Worm (Caenorhabditis elegans) whole organism, young adult: Measurements from ENCODE around the gene col-170.

Experiments used
- B0019.2 ChIP-seq: fragments of 200-800 bp; sonication (Bioruptor generic); conservative IDR thresholded peaks from 2 replicates; pipeline ENCODE4 v1.3.6; 2022; ENCODE audit warnings: missing genetic modification reagents, missing genetic modification characterization, missing compliant biosample characterization
- B0261.1 ChIP-seq: sonication (generic microtip); optimal IDR thresholded peaks from 2 replicates; lab custom pipeline; 2016; ENCODE audit warnings: mild to moderate bottlenecking, missing genetic modification characterization, moderate library complexity, missing compliant biosample characterization
- B0336.3 ChIP-seq: fragments of 200-800 bp; sonication (Bioruptor generic); IDR thresholded peaks from 2 replicates; pipeline ENCODE4 v1.3.6; 2022; ENCODE audit warnings: missing genetic modification characterization, missing compliant biosample characterization
- F10E7.11 ChIP-seq: sonication (generic microtip); optimal IDR thresholded peaks from 2 replicates; lab custom pipeline; 2017; ENCODE audit warnings: mild to moderate bottlenecking, missing genetic modification characterization, moderate library complexity, missing compliant biosample characterization
- F57C9.4 ChIP-seq: sonication (generic microtip); optimal IDR thresholded peaks from 2 replicates; lab custom pipeline; 2017; ENCODE audit warnings: mild to moderate bottlenecking, missing genetic modification characterization, missing compliant biosample characterization
- K12H6.12 ChIP-seq: fragments of 200-800 bp; sonication (Bioruptor generic); optimal IDR thresholded peaks from 2 replicates; lab custom pipeline; 2018; ENCODE audit warnings: mild to moderate bottlenecking, missing genetic modification characterization, missing compliant biosample characterization
- T26A5.8 ChIP-seq: sonication (generic microtip); optimal IDR thresholded peaks from 2 replicates; lab custom pipeline; 2016; ENCODE audit warnings: missing genetic modification characterization, missing compliant biosample characterization
- Y53G8AR.9 ChIP-seq: fragments of 200-800 bp; sonication (Bioruptor generic); conservative IDR thresholded peaks from 2 replicates; pipeline ENCODE4 v1.3.6; 2022; ENCODE audit warnings: missing genetic modification reagents, missing genetic modification characterization, missing compliant biosample characterization
- Y56A3A.18 ChIP-seq: fragments of 200-800 bp; sonication (Bioruptor generic); IDR thresholded peaks from 2 replicates; pipeline ENCODE4 v1.3.6; 2022; ENCODE audit warnings: missing genetic modification reagents, missing genetic modification characterization, missing compliant biosample characterization
- ZK185.1 ChIP-seq: sonication (generic microtip); optimal IDR thresholded peaks from 2 replicates; lab custom pipeline; 2016; ENCODE audit warnings: mild to moderate bottlenecking, missing genetic modification characterization, missing compliant biosample characterization; ENCODE audit not compliant: poor library complexity, severe bottlenecking
- ama-1 ChIP-seq, 3 experiments: fragments of 150-350 bp in 1 of 3; sonication (generic microtip) in 2 of 3; optimal IDR thresholded peaks; 2 replicates each; lab custom pipeline; 2014 to 2018; ENCODE audit warnings: missing biosample characterization in 2 of 3, missing genetic modification characterization in 2 of 3, missing genetic modification reagents in 2 of 3
- athp-1 ChIP-seq: sonication (generic microtip); optimal IDR thresholded peaks from 2 replicates; lab custom pipeline; 2017; ENCODE audit warnings: mild to moderate bottlenecking, missing genetic modification characterization, missing compliant biosample characterization
- attf-3 ChIP-seq: fragments of 200-800 bp; sonication (Bioruptor generic); conservative IDR thresholded peaks from 2 replicates; pipeline ENCODE4 v1.3.6; 2022; ENCODE audit warnings: missing genetic modification reagents, missing genetic modification characterization, missing compliant biosample characterization
- attf-6 ChIP-seq: fragments of 200-800 bp; sonication (Bioruptor generic); IDR thresholded peaks from 2 replicates; pipeline ENCODE4 v1.3.6; 2022; ENCODE audit warnings: missing genetic modification reagents, missing genetic modification characterization, missing compliant biosample characterization
- cebp-1 ChIP-seq, 2 experiments: fragments of 200-800 bp in 1 of 2; sonication (Bioruptor generic) in 1 of 2; sonication (generic microtip) in 1 of 2; IDR thresholded peaks in 1 of 2; optimal IDR thresholded peaks in 1 of 2; 2 replicates each; pipeline versions ENCODE4 v1.3.6 to Lab custom; 2017 to 2022; ENCODE audit warnings: missing compliant biosample characterization in 2 of 2, missing genetic modification characterization in 2 of 2, mild to moderate bottlenecking in 1 of 2, missing genetic modification reagents in 1 of 2, moderate library complexity in 1 of 2
- ceh-100 ChIP-seq: fragments of 200-800 bp; sonication (Bioruptor generic); IDR thresholded peaks from 2 replicates; pipeline ENCODE4 v1.3.6; 2022; ENCODE audit warnings: missing genetic modification reagents, missing genetic modification characterization, missing compliant biosample characterization
- ceh-27 ChIP-seq: fragments of 200-800 bp; sonication (Bioruptor generic); optimal IDR thresholded peaks from 2 replicates; lab custom pipeline; 2018; ENCODE audit warnings: mild to moderate bottlenecking, missing genetic modification characterization, moderate library complexity, missing compliant biosample characterization
- ceh-58 ChIP-seq: fragments of 200-800 bp; sonication (Bioruptor generic); IDR thresholded peaks from 2 replicates; pipeline ENCODE4 v1.3.6; 2022; ENCODE audit warnings: missing genetic modification characterization, missing compliant biosample characterization
- ceh-79 ChIP-seq: sonication (generic microtip); optimal IDR thresholded peaks from 2 replicates; lab custom pipeline; 2017; ENCODE audit warnings: mild to moderate bottlenecking, missing genetic modification characterization, missing compliant biosample characterization
- dpff-1 ChIP-seq: sonication (generic microtip); optimal IDR thresholded peaks from 2 replicates; lab custom pipeline; 2017; ENCODE audit warnings: mild to moderate bottlenecking, missing genetic modification characterization, missing compliant biosample characterization
- efl-1 ChIP-seq: fragments of 150-350 bp; optimal IDR thresholded peaks from 2 replicates; lab custom pipeline; 2014; ENCODE audit warnings: missing biosample characterization, missing genetic modification reagents, missing genetic modification characterization
- ekl-4 ChIP-seq: fragments of 200-800 bp; sonication (Bioruptor generic); IDR thresholded peaks from 2 replicates; pipeline ENCODE4 v1.3.6; 2022; ENCODE audit warnings: missing genetic modification reagents, missing genetic modification characterization, missing compliant biosample characterization
- let-526 ChIP-seq: fragments of 200-800 bp; sonication (Bioruptor generic); IDR thresholded peaks from 2 replicates; pipeline ENCODE4 v1.3.6; 2022; ENCODE audit warnings: missing genetic modification reagents, missing genetic modification characterization, missing compliant biosample characterization
- let-607 ChIP-seq, 2 experiments: fragments of 200-800 bp in 1 of 2; sonication (Bioruptor generic) in 1 of 2; sonication (generic microtip) in 1 of 2; optimal IDR thresholded peaks; 2 replicates each; lab custom pipeline; 2016 to 2018; ENCODE audit warnings: mild to moderate bottlenecking in 2 of 2, missing compliant biosample characterization in 2 of 2, missing genetic modification characterization in 2 of 2, moderate library complexity in 2 of 2, missing genotype in 1 of 2
- lin-54 ChIP-seq: fragments of 200-800 bp; sonication (Bioruptor generic); optimal IDR thresholded peaks from 2 replicates; lab custom pipeline; 2018; ENCODE audit warnings: mild to moderate bottlenecking, missing genetic modification characterization, missing compliant biosample characterization
- lsl-1 ChIP-seq: fragments of 200-800 bp; sonication (Bioruptor generic); optimal IDR thresholded peaks from 2 replicates; lab custom pipeline; 2018; ENCODE audit warnings: mild to moderate bottlenecking, missing genetic modification characterization, moderate library complexity, missing compliant biosample characterization
- mcd-1 ChIP-seq: fragments of 200-800 bp; sonication (Bioruptor generic); IDR thresholded peaks from 2 replicates; pipeline ENCODE4 v1.3.6; 2022; ENCODE audit warnings: missing genetic modification reagents, missing genetic modification characterization, missing compliant biosample characterization
- mxl-1 ChIP-seq: sonication (generic microtip); optimal IDR thresholded peaks from 2 replicates; lab custom pipeline; 2016; ENCODE audit warnings: missing genetic modification characterization, missing compliant biosample characterization
- nfya-2 ChIP-seq: fragments of 200-800 bp; sonication (Bioruptor generic); IDR thresholded peaks from 2 replicates; pipeline ENCODE4 v1.3.6; 2022; ENCODE audit warnings: missing genetic modification reagents, missing genetic modification characterization, missing compliant biosample characterization
- nhr-120 ChIP-seq: fragments of 200-800 bp; sonication (Bioruptor generic); IDR thresholded peaks from 2 replicates; pipeline ENCODE4 v1.3.6; 2022; ENCODE audit warnings: missing genetic modification characterization, missing compliant biosample characterization
- nhr-80 ChIP-seq: sonication (generic microtip); optimal IDR thresholded peaks from 2 replicates; lab custom pipeline; 2016; ENCODE audit warnings: missing genetic modification characterization, missing compliant biosample characterization
- snpc-1.1 ChIP-seq: sonication (generic microtip); optimal IDR thresholded peaks from 2 replicates; lab custom pipeline; 2017; ENCODE audit warnings: missing genetic modification characterization, mild to moderate bottlenecking, missing compliant biosample characterization, antibody characterized with exemption, moderate library complexity, missing genotype, missing genetic modification reagents; ENCODE audit not compliant: insufficient read depth
- snpc-3.4 ChIP-seq: sonication (generic microtip); optimal IDR thresholded peaks from 2 replicates; lab custom pipeline; 2017; ENCODE audit warnings: missing genetic modification characterization, mild to moderate bottlenecking, missing compliant biosample characterization, antibody characterized with exemption, moderate library complexity, missing genotype, missing genetic modification reagents
- tbp1 ChIP-seq: fragments of 200-800 bp; sonication (Bioruptor generic); optimal IDR thresholded peaks from 2 replicates; lab custom pipeline; 2018; ENCODE audit warnings: mild to moderate bottlenecking, missing genetic modification characterization, missing compliant biosample characterization
- tlf-1 ChIP-seq: fragments of 200-800 bp; sonication (Bioruptor generic); optimal IDR thresholded peaks from 2 replicates; lab custom pipeline; 2018; ENCODE audit warnings: mild to moderate bottlenecking, missing genetic modification characterization, missing compliant biosample characterization
- xnd-1 ChIP-seq: sonication (generic microtip); optimal IDR thresholded peaks from 2 replicates; lab custom pipeline; 2016; ENCODE audit warnings: missing genotype, missing genetic modification reagents, missing genetic modification characterization, missing compliant biosample characterization
- zim-3 ChIP-seq: sonication (generic microtip); optimal IDR thresholded peaks from 2 replicates; lab custom pipeline; 2017; ENCODE audit warnings: mild to moderate bottlenecking, missing genetic modification characterization, moderate library complexity, missing compliant biosample characterization
- ztf-22 ChIP-seq: fragments of 200-800 bp; sonication (Bioruptor generic); optimal IDR thresholded peaks from 2 replicates; lab custom pipeline; 2018; ENCODE audit warnings: mild to moderate bottlenecking, missing genetic modification characterization, moderate library complexity, missing compliant biosample characterization
- ztf-28 ChIP-seq: fragments of 200-800 bp; sonication (Bioruptor generic); IDR thresholded peaks from 2 replicates; pipeline ENCODE4 v1.3.6; 2022; ENCODE audit warnings: missing genetic modification reagents, missing genetic modification characterization, missing compliant biosample characterization
- ztf-3 ChIP-seq: fragments of 200-800 bp; sonication (Bioruptor generic); optimal IDR thresholded peaks from 2 replicates; lab custom pipeline; 2018; ENCODE audit warnings: mild to moderate bottlenecking, missing genetic modification characterization, missing compliant biosample characterization
- ztf-6 ChIP-seq: fragments of 200-800 bp; sonication (Bioruptor generic); IDR thresholded peaks from 2 replicates; pipeline ENCODE4 v1.3.6; 2022; ENCODE audit warnings: missing genetic modification reagents, missing genetic modification characterization, missing compliant biosample characterization

col-170 gene

DNA sequence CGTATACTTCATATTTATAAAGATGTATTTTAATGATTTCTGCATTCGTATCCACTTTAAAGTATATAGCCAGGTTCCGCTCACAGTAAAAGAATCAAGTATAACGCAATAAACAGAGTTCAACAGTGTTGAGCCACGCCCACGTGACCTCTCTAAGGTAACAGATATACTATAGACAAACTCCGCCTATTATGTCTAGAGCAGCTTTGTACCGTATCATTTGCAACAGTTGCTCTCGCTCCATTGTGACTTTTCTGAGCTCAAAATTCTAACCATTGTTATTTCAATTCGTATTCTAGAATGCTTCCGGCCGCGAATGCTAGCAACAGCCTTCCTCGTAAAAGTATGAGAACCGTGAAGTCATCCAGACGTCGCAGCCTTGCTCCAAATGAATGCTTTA, 41.8 kb downstream of the col-170 start, which contains the start of gene C03B1.17:
Gene C03B1.17 (plus strand): TSS at position 301 of the 400 bp plus-strand sequence.
- TF ChIP-seq Y53G8AR.9 (GFP tag; lab: Robert Waterston, UW) = no peak
- TF ChIP-seq F57C9.4 = no peak
- no peak for TF ChIP-seq ztf-28 (GFP tag; lab: Robert Waterston, UW)

DNA sequence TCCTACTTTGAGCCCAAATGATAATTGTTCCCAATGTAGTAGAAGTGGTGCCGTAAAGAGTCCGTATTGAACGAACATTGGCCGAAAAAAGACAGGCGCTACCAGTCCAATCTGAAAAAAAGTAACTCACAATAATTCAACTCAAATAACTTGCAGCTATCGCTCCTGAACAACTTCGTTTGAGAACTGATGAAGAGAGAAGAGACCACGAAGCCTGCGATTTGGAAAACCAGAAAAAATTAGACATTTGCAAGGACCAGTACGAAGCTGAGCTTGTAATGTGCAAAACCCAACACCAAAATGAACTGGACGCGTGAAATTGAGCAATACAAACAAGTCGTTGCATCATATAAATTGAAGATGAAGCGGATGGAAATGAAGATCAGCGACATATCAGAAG, 42.9 kb downstream of the col-170 start, which contains the start of gene C03B1.1:
Gene C03B1.1 (plus strand): TSS at position 301 of the 400 bp plus-strand sequence.
- TF ChIP-seq let-607 (tag; optimal IDR thresholded peaks at IDR 0.05; lab: Kevin White, UChicago) = no peak
- no peak for TF ChIP-seq zim-3
- TF ChIP-seq F10E7.11 (tag; lab: Kevin White, UChicago) = no peak
- no peak for TF ChIP-seq T26A5.8
- no peak for TF ChIP-seq cebp-1 (GFP tag; IDR thresholded peaks at IDR 0.05; lab: Robert Waterston, UW)
- no peak for TF ChIP-seq cebp-1 (tag; optimal IDR thresholded peaks at IDR 0.05; lab: Kevin White, UChicago)
- TF ChIP-seq ceh-100 (GFP tag; lab: Robert Waterston, UW) = no peak
- no peak for TF ChIP-seq B0019.2 (GFP tag; lab: Robert Waterston, UW)

DNA sequence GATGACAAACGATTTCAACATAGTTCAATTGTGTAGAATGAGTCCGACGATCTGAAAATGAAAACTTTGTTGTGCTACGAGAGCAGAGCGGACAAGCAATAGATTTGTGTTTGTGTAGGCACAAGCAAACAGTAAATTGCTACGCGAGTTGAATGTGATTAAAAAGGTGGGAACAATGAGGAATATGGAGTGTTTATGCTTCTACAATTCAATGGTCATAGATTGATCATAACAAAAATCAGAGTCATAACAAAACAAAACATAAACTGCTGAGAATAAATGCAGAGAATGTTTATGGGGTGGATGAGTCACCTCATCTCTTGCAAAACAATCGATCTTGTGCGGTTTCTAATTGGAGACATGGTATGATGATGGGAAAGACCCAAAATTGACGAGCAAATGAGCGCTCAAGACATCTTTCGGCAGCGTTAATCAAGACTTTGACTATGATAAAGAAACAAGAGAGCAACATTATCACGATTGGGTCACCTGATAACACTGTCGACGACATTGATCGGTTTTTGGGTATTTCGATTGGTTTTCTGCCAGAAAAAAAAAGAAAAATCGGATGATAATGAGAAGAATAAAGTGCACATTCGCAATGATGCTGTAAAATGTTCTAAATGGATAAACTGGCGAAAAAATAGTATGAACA, 46.3 kb downstream of the col-170 start, which contains the start of gene lmp-1:
Gene lmp-1 (minus strand): TSS at position 51 of the 655 bp plus-strand sequence.
- peak; percentile 27 for TF ChIP-seq nhr-80
- TF ChIP-seq ama-1 (optimal IDR thresholded peaks at IDR 0.05; lab: Kevin White, UChicago) = peak; percentile 74
- TF ChIP-seq ama-1 (GFP tag; optimal IDR thresholded peaks at IDR 0.05; lab: Kevin White, UChicago) = no peak
- TF ChIP-seq snpc-1.1 = no peak

DNA sequence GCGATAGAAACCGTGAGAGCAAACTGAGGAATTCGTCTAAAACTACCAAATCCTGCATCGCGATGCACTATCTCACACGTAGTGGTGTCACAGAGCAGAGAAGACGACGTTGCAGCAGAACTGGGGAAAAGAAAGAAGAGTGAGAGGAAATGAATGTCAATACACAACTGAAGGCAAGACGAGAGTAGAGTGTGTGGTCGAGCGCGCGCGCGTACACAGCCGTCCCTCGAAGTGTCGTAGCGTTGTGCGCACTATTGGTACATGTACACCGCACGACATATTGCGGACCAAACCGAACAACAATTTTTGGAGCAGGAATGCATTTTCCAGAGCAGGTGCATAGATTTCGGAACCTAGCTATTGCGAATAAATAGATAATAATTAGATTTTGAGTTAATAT, 46.9 kb downstream of the col-170 start:
- no peak for TF ChIP-seq tlf-1 (GFP tag; lab: Kevin White, UChicago)
- TF ChIP-seq athp-1 (tag; lab: Kevin White, UChicago) = no peak
- no peak for TF ChIP-seq xnd-1 (tag; lab: Kevin White, UChicago)
- TF ChIP-seq ceh-58 (GFP tag; lab: Robert Waterston, UW) = no peak
- no peak for TF ChIP-seq attf-6 (GFP tag; lab: Robert Waterston, UW)
- TF ChIP-seq ZK185.1 (tag; lab: Kevin White, UChicago) = peak; percentile 25
- TF ChIP-seq lsl-1 (GFP tag; lab: Kevin White, UChicago) = no peak
- TF ChIP-seq attf-3 = no peak
- TF ChIP-seq ztf-3 (GFP tag; lab: Kevin White, UChicago) = no peak
- peak; percentile 36 for TF ChIP-seq ztf-22 (GFP tag; lab: Kevin White, UChicago)
- TF ChIP-seq ama-1 (optimal IDR thresholded peaks at IDR 0.05; lab: Kevin White, UChicago) = no peak
- TF ChIP-seq ama-1 (GFP tag; optimal IDR thresholded peaks at IDR 0.05; lab: Kevin White, UChicago) = no peak
- peak; percentile 10 for TF ChIP-seq B0261.1 (tag; lab: Kevin White, UChicago)
- peak; percentile 38 for TF ChIP-seq tbp1
- 0 out of 2 replicates have a peak, but pooled peaks have one; percentile 34 for TF ChIP-seq mcd-1 (GFP tag; lab: Robert Waterston, UW)
- no peak for TF ChIP-seq lin-54 (GFP tag; lab: Kevin White, UChicago)
- peak; percentile 75 for TF ChIP-seq ceh-27
- TF ChIP-seq dpff-1 = no peak
- peak; percentile 61; the same call in 1 of the 2 replicates for TF ChIP-seq B0336.3 (GFP tag; lab: Robert Waterston, UW)
- TF ChIP-seq snpc-3.4 (tag; lab: Kevin White, UChicago) = peak; percentile 10
- 0 out of 2 replicates have a peak, but pooled peaks have one; percentile 25 for TF ChIP-seq ztf-6 (GFP tag; lab: Robert Waterston, UW)
- no peak for TF ChIP-seq let-526 (GFP tag; lab: Robert Waterston, UW)
- no peak for TF ChIP-seq nfya-2 (GFP tag; lab: Robert Waterston, UW)
- TF ChIP-seq ekl-4 (GFP tag; lab: Robert Waterston, UW) = no peak
- TF ChIP-seq F10E7.11 (tag; lab: Kevin White, UChicago) = no peak
- no peak for TF ChIP-seq mxl-1 (tag; lab: Kevin White, UChicago)
- TF ChIP-seq cebp-1 (GFP tag; IDR thresholded peaks at IDR 0.05; lab: Robert Waterston, UW) = no peak
- no peak for TF ChIP-seq cebp-1 (tag; optimal IDR thresholded peaks at IDR 0.05; lab: Kevin White, UChicago)
- no peak for TF ChIP-seq Y56A3A.18 (GFP tag; lab: Robert Waterston, UW)
- TF ChIP-seq nhr-120 (GFP tag; lab: Robert Waterston, UW) = no peak
- peak; percentile 16 for TF ChIP-seq efl-1 (GFP tag; lab: Kevin White, UChicago)
- TF ChIP-seq ceh-79 = no peak
- TF ChIP-seq K12H6.12 (tag; lab: Kevin White, UChicago) = peak; percentile 78
